Fruit fly (Drosophila melanogaster) whole organism: ENCODE measurements around the gene Syx17.

Experiments used
- CG8478 ChIP-seq: fragments of >200 bp; optimal IDR thresholded peaks from 2 replicates; lab custom pipeline; 2018; ENCODE audit warnings: inconsistent platforms
- Dll ChIP-seq: fragments of >200 bp; optimal IDR thresholded peaks from 2 replicates; lab custom pipeline; 2017
- EcR ChIP-seq, 2 experiments: fragments of >200 bp; optimal IDR thresholded peaks; 2 replicates each; lab custom pipeline; 2017; ENCODE audit warnings: missing biosample characterization in 2 of 2, missing genetic modification characterization in 2 of 2, missing genetic modification reagents in 2 of 2
- pan ChIP-seq: fragments of >200 bp; optimal IDR thresholded peaks from 2 replicates; lab custom pipeline; 2017
- psq ChIP-seq: fragments of >200 bp; optimal IDR thresholded peaks from 2 replicates; lab custom pipeline; 2017
- usp ChIP-seq: fragments of >200 bp; optimal IDR thresholded peaks from 2 replicates; lab custom pipeline; 2017; ENCODE audit warnings: missing biosample characterization, missing genetic modification characterization, mixed read lengths

Gene Syx17

DNA sequence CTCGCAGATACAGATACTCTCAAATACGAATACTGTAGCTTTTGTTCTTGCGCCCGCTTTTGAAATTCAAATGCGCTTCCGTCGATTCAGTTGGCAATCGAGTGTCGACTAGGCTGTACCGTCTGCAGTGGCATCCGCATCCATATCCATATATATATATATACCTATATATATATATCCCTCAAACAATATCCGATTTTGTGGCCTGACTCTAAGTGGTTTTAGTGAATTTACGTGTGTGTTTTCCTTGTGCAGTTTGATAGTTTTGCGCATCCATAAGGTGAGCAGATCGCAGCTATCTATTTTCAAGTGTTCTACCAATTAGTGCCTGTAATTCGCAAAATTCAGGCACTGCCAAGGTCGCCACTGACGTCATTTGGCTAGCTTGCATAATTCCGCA, 11.3 kb downstream of the Syx17 start:
- TF ChIP-seq usp (GFP tag; lab: Kevin White, UChicago) (no peak), pan (no peak)

DNA sequence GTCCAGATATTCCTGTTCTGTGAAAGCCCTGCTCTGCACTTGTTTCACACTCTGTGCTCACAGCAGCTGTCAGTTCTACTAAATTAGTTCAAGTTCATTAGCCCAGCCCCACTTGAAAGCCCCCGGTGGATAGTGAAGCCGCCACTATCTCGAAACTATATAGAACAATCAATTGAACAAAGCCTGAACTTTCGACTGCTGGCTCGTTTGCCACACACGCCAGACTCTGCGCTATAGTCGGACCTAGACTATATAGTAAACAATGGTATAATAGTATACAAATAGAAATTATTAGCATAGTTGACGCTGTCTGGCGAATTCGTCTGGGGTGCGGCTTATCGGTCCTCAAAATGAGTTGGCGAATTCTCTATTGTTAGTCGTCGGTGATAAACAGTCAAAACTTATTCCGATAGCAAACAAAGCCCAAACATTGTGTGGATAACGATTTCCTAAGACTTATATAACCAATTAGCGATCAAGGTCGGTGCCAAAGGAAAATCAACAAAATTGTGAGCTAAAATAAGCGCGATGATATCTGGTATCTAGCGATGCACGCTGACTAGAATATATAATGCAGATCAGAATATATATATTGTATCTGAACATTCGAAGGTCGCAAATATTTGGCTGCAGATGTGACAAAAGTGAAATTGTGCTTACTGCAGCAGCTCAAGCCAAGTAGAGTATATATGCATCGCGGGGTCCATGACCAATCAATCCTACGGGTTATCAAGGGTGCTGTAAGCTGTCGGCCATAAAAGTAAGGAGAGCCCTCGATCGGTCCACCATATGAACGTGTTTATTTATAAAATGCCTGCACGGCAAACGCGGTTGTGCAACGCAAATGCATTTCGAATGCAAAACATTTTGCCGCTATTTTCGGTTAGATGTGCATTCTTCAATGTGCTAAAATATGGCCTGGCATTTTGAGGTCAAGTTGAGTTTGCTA, 12.3 kb downstream of the Syx17 start:
- peak in 1 of 2 experiments; percentile 36 for TF ChIP-seq EcR (GFP tag; optimal IDR thresholded peaks at IDR 0.05; lab: Kevin White, UChicago)
- no peak for TF ChIP-seq Dll (lab: Kevin White, UChicago)

DNA sequence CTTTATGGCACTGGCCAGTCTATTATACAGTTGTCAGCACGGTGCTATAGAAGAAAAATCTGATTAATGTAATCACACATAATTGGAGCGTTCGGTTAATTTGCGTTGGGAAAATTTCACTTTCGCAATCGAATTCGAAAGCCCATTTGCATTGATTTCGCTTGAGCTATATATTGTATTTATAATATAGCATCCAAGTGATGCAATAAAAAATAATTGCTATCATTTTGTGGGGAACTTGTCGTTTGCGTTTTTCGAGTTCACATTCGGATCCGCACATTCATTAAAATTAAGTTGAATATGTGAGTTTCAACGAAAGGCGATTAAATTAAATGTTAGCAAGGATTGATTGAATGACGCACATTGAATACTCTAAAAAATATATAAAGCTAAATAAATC, 13.8 kb downstream of the Syx17 start:
- TF ChIP-seq EcR (GFP tag; optimal IDR thresholded peaks at IDR 0.05; lab: Kevin White, UChicago) (no peak), pan (no peak), psq (lab: Kevin White, UChicago) (no peak), Dll (lab: Kevin White, UChicago) (no peak), CG8478 (lab: Kevin White, UChicago) (no peak), usp (GFP tag; lab: Kevin White, UChicago) (no peak)

DNA sequence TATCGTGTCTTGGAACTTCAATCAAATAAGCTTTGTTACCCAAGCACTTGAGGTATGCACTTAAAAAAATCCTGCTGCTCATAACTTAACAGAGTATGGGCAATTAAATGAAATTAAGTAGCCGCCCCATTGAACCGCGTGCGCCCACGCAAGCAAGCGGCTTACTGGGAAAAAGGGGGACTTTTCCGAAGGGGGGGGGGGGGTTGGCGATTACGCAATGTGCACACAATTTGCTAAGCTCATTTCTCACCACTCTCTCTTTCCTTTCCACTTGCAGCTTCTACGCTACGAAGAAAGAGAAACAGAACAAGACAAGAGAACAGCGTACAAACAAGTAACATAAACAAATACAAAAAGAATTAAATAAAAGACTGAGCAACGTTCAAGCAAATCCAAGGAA, 14.3 kb downstream of the Syx17 start:
- TF ChIP-seq psq (lab: Kevin White, UChicago): no peak
- TF ChIP-seq Dll (lab: Kevin White, UChicago): no peak
- TF ChIP-seq CG8478 (lab: Kevin White, UChicago): no peak
- no peak for TF ChIP-seq pan
- TF ChIP-seq EcR (GFP tag; optimal IDR thresholded peaks at IDR 0.05; lab: Kevin White, UChicago): no peak

DNA sequence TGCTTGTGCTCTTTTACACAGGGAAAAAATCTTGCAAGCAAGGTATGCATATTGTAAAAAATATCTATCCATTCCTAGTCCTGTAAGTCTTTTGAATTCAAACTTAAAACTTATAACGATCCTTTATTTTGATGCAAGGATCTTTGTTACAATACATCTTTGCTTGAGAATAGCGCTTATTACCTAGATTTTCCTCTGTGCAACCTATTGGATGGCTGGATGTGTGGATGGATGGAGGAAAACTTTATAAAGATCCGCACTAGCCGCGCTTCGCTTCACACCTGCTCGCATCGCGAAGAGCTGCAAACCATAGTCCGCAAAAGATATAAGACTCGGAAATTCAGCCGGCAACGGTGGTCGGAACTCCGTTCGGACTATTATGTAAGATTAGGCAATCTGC, 18.1 kb downstream of the Syx17 start, which contains the start of gene CG15020:
Gene CG15020, plus strand, starts transcription at position 301 of the 400 bp plus-strand sequence.
- TF ChIP-seq pan: no peak
- no peak for TF ChIP-seq psq (lab: Kevin White, UChicago)
- TF ChIP-seq Dll (lab: Kevin White, UChicago): no peak
- no peak for TF ChIP-seq CG8478 (lab: Kevin White, UChicago)
- no peak for TF ChIP-seq usp (GFP tag; lab: Kevin White, UChicago)
- TF ChIP-seq EcR (GFP tag; optimal IDR thresholded peaks at IDR 0.05; lab: Kevin White, UChicago): no peak

DNA sequence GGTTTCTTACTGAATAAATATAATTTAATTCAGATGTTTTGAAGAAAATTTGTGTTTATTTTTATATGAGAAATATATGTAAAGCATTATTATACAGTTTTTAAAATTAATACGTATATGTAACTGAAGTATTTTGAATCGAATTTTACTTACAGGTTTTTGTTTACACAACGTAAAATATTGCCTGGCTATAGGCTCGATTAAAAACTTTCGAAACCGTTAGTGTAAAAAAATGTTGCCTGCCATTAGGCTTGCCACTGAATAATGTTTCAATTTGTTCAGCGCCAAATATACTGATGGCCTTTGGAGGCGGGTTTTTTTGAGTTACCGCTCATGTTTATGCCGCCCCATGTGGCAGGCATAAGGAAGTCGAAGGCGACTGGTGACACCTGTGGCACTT, 23.3 kb downstream of the Syx17 start:
- TF ChIP-seq psq (lab: Kevin White, UChicago) (no peak), Dll (lab: Kevin White, UChicago) (no peak), pan (no peak), usp (GFP tag; lab: Kevin White, UChicago) (no peak), CG8478 (lab: Kevin White, UChicago) (no peak), EcR (GFP tag; optimal IDR thresholded peaks at IDR 0.05; lab: Kevin White, UChicago) (no peak)

DNA sequence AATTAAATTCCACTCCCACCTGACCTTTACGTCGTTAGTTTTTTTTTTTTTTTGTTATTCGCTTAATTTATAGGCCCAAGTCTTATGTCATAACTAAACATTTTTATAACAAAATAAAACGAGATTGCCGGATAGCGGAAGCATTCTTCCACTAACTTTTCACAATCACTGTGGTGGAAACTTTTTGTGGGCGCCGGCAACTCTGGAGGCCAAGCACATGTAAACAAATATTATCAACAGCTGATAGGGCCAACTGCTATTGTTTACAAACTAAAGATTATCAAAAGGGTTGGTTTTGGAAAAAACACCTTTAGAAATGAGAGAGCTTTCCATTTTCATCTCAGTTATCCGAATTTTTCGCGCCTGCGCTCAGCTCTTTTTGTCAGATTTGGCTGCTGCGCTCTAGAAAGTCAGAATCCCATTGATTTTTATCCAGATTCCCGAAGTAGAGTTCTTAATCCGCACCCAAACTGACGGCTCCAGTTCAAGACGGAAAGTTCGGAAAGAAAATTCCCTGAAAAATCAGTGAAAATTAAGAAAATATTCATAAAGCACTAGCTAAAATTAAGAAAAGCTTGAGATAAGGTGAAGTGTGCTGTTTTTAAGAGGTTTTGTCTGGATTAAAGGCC, 25.7 kb downstream of the Syx17 start, which contains the start of gene nAChRbeta1:
Gene nAChRbeta1, plus strand, starts transcription at position 432 of the 629 bp plus-strand sequence.
- TF ChIP-seq EcR (GFP tag; optimal IDR thresholded peaks at IDR 0.05; lab: Kevin White, UChicago) (no peak), CG8478 (lab: Kevin White, UChicago) (no peak), Dll (lab: Kevin White, UChicago) (no peak), psq (lab: Kevin White, UChicago) (no peak), usp (GFP tag; lab: Kevin White, UChicago) (no peak), pan (no peak)

DNA sequence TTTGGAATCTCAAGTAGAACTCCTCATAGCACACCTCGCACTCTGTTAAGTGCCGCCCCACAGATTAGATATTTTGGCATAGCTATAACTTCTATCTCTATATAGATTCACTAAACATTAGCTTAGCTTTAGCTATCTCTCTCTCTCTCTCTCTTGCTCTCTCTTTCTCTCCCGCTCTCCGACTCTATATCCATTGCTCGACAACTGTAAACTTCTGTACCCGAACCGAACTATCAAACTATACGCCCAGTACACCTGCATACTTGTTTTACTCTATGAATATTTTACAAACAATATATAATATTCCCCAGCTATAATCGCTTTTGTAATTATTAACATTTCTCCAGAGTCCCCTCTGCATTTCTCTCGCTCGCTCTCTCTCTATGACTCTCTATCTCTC, 27.0 kb downstream of the Syx17 start:
- TF ChIP-seq usp (GFP tag; lab: Kevin White, UChicago) (no peak), CG8478 (lab: Kevin White, UChicago) (no peak), pan (no peak), Dll (lab: Kevin White, UChicago) (no peak), psq (lab: Kevin White, UChicago) (no peak), EcR (GFP tag; optimal IDR thresholded peaks at IDR 0.05; lab: Kevin White, UChicago) (no peak)

DNA sequence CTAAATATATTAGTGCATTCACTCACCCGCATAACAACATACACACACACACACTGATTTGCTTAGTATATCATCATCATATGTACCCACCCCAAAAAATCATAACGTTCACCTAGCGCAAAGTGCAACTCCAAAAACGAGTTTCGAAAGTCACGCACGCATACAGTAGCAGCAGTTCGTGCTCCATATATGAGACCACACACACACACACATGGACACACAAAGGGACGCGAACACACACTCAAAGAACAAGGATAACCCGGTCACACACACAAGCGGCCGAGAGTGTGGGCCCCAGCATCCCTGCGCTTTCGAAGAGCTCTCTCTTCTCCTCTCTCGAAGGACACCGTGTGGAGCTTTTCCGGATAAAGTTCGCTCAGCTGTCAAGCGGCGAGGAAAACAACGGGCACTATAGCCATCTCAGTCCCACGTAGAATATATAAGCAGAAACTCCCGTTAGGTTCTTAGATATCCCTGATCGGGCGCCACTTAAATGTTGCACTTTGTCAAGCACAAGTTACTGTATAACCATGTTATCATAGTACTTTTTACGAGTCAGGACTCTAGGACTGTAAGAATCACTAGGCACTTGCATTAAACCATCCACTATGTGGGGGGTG, 27.9 kb downstream of the Syx17 start:
- TF ChIP-seq psq (lab: Kevin White, UChicago) (no peak), Dll (lab: Kevin White, UChicago) (no peak), EcR (GFP tag; optimal IDR thresholded peaks at IDR 0.05; lab: Kevin White, UChicago) (no peak), pan (no peak), usp (GFP tag; lab: Kevin White, UChicago) (no peak), CG8478 (lab: Kevin White, UChicago) (no peak)

DNA sequence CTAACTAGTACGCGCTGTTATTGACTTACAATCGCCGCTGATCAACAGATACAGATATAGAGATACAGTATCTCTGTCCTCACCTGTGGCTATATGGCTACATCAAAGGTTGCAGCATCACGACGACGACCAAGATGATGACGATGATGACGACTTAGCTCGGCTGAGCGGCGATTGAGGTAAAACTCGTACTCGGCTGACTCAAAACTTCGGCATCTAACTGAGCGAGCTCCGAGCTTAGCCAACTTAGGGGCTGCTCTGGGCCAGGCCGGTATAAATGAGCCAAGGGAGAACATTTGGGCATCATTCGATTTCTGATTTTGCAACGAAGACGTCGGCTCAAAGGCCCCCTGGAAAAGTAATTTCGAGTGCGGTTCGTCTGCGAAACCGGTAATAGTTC, 33.1 kb downstream of the Syx17 start, which contains the start of gene CG15021:
Gene CG15021, plus strand, starts transcription at position 301 of the 400 bp plus-strand sequence.
- TF ChIP-seq Dll (lab: Kevin White, UChicago) (no peak), psq (lab: Kevin White, UChicago) (no peak), CG8478 (lab: Kevin White, UChicago) (no peak), EcR (GFP tag; optimal IDR thresholded peaks at IDR 0.05; lab: Kevin White, UChicago) (no peak), usp (GFP tag; lab: Kevin White, UChicago) (no peak), pan (no peak)

DNA sequence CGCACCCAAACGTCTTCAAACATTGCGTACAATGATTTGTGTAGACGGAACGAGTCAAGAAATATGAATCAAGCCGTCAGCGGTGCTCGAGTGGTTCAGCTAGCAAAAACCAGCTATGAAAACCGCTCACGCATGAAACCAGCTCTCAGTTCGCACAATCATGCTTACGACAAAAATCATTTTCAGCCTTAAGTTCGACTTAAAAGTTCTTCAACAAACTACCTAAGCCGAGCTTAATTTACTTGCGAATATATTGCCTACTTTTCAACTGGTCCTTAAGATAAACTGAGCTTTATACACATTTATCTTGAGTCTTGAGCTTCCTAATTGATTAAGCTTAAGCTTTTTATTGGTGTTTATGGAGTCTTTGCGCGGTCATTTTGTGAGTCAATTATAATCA, 36.9 kb downstream of the Syx17 start:
- no peak for TF ChIP-seq pan
- no peak for TF ChIP-seq Dll (lab: Kevin White, UChicago)
- TF ChIP-seq EcR (GFP tag; optimal IDR thresholded peaks at IDR 0.05; lab: Kevin White, UChicago): no peak
- TF ChIP-seq usp (GFP tag; lab: Kevin White, UChicago): no peak
- no peak for TF ChIP-seq CG8478 (lab: Kevin White, UChicago)
- TF ChIP-seq psq (lab: Kevin White, UChicago): no peak
